Fruit fly (Drosophila melanogaster) whole organism, embryonic: ENCODE data around the gene mRpL3.
A peak's percentile ranks its signal among the peaks of the same experiment; 100 is the strongest.

Experiments
- ATbp ChIP-seq: fragments of 200-800 bp; sonication (Bioruptor generic); optimal IDR thresholded peaks from 2 replicates; lab custom pipeline; 2017; ENCODE audit warnings: missing biosample characterization, mild to moderate bottlenecking, missing genetic modification characterization, missing genetic modification reagents
- CG10147 ChIP-seq: fragments of 200-800 bp; sonication (Bioruptor generic); optimal IDR thresholded peaks from 2 replicates; lab custom pipeline; 2019; ENCODE audit warnings: missing biosample characterization, mild to moderate bottlenecking, missing genetic modification characterization, moderate library complexity
- CG12659 ChIP-seq: fragments of 200-800 bp; sonication (Bioruptor generic); optimal IDR thresholded peaks from 3 replicates; lab custom pipeline; 2017; ENCODE audit warnings: mild to moderate bottlenecking, missing biosample characterization, missing genetic modification reagents, missing genetic modification characterization
- CG12769 ChIP-seq: fragments of 200-800 bp; sonication (Bioruptor generic); optimal IDR thresholded peaks from 2 replicates; lab custom pipeline; 2019; ENCODE audit warnings: missing biosample characterization, mild to moderate bottlenecking, missing genetic modification characterization, moderate library complexity
- CG13287 ChIP-seq: fragments of 200-800 bp; sonication (Bioruptor generic); IDR thresholded peaks from 2 replicates; pipeline ENCODE4 v1.3.6; 2022; ENCODE audit warnings: missing biosample characterization, missing genetic modification characterization; ENCODE audit not compliant: partially characterized antibody
- CG14667 ChIP-seq: fragments of 200-800 bp; sonication (Bioruptor generic); IDR thresholded peaks from 2 replicates; pipeline ENCODE4 v1.3.6; 2022; ENCODE audit warnings: missing biosample characterization, missing genetic modification characterization
- CG17568 ChIP-seq: fragments of 200-800 bp; sonication (Bioruptor generic); optimal IDR thresholded peaks from 2 replicates; lab custom pipeline; 2018; ENCODE audit warnings: missing biosample characterization, mild to moderate bottlenecking, missing genetic modification characterization, moderate library complexity
- CG18011 ChIP-seq: fragments of 200-800 bp; sonication (Bioruptor generic); optimal IDR thresholded peaks from 2 replicates; lab custom pipeline; 2017; ENCODE audit warnings: missing biosample characterization, missing genetic modification characterization, mild to moderate bottlenecking, moderate library complexity, missing genotype
- CG18764 ChIP-seq: fragments of 200-800 bp; sonication (Bioruptor generic); optimal IDR thresholded peaks from 3 replicates; lab custom pipeline; 2016; ENCODE audit warnings: missing biosample characterization, missing genetic modification characterization
- CG30020 ChIP-seq: fragments of 200-800 bp; optimal IDR thresholded peaks from 2 replicates; lab custom pipeline; 2019; ENCODE audit warnings: missing biosample characterization, mild to moderate bottlenecking, missing genetic modification characterization, moderate library complexity
- CG31365 ChIP-seq: fragments of 200-800 bp; sonication (Bioruptor generic); optimal IDR thresholded peaks from 2 replicates; lab custom pipeline; 2018; ENCODE audit warnings: missing biosample characterization, mild to moderate bottlenecking, missing genetic modification characterization
- CG32532 ChIP-seq: fragments of 200-800 bp; sonication (Bioruptor generic); IDR thresholded peaks from 2 replicates; pipeline ENCODE4 v1.3.6; 2022; ENCODE audit warnings: missing biosample characterization, missing genetic modification characterization
- CG42726 ChIP-seq: fragments of 200-800 bp; sonication (Bioruptor generic); IDR thresholded peaks from 2 replicates; pipeline ENCODE4 v1.3.6; 2022; ENCODE audit warnings: missing biosample characterization, missing genetic modification characterization; ENCODE audit not compliant: partially characterized antibody
- CG4282 ChIP-seq: fragments of 200-800 bp; sonication (Bioruptor generic); optimal IDR thresholded peaks from 2 replicates; lab custom pipeline; 2016; ENCODE audit warnings: missing biosample characterization, missing genetic modification characterization
- CG43689 ChIP-seq: fragments of 200-800 bp; sonication (Bioruptor generic); IDR thresholded peaks from 2 replicates; pipeline ENCODE4 v1.3.6; 2022; ENCODE audit warnings: missing biosample characterization, missing genetic modification characterization
- CG4617 ChIP-seq: fragments of 200-800 bp; sonication (Bioruptor generic); optimal IDR thresholded peaks from 3 replicates; lab custom pipeline; 2016; ENCODE audit warnings: missing biosample characterization, missing genetic modification characterization, borderline replicate concordance
- CG6175 ChIP-seq: fragments of 200-800 bp; sonication (Bioruptor generic); IDR thresholded peaks from 3 replicates; pipeline ENCODE4 v1.3.6; 2022; ENCODE audit warnings: missing biosample characterization, missing genetic modification characterization
- CG6254 ChIP-seq: fragments of 200-800 bp; sonication (Bioruptor generic); optimal IDR thresholded peaks from 3 replicates; lab custom pipeline; 2017; ENCODE audit warnings: mild to moderate bottlenecking, missing biosample characterization, missing genetic modification reagents, missing genetic modification characterization
- CG7839 ChIP-seq: fragments of 200-800 bp; sonication (Bioruptor generic); optimal IDR thresholded peaks from 3 replicates; lab custom pipeline; 2018; ENCODE audit warnings: missing biosample characterization, mild to moderate bottlenecking, missing genetic modification characterization, moderate library complexity
- CG8281 ChIP-seq: fragments of 200-800 bp; sonication (Bioruptor generic); optimal IDR thresholded peaks from 2 replicates; lab custom pipeline; 2018; ENCODE audit warnings: missing biosample characterization, mild to moderate bottlenecking, missing genetic modification characterization, moderate library complexity
- CG9817 ChIP-seq: fragments of 200-800 bp; sonication (Bioruptor generic); optimal IDR thresholded peaks from 2 replicates; lab custom pipeline; 2018; ENCODE audit warnings: missing biosample characterization, mild to moderate bottlenecking, missing genetic modification characterization, moderate library complexity
- CG9932 ChIP-seq: fragments of 200-800 bp; sonication (Bioruptor generic); IDR thresholded peaks from 2 replicates; pipeline ENCODE4 v1.3.6; 2022; ENCODE audit warnings: missing biosample characterization, missing genetic modification characterization
- Camta ChIP-seq: fragments of 200-800 bp; sonication (Bioruptor generic); optimal IDR thresholded peaks from 2 replicates; lab custom pipeline; 2016; ENCODE audit warnings: missing biosample characterization, missing genetic modification characterization
- CoRest ChIP-seq: fragments of 200-800 bp; sonication (Bioruptor generic); optimal IDR thresholded peaks from 3 replicates; lab custom pipeline; 2018; ENCODE audit warnings: missing biosample characterization, mild to moderate bottlenecking, missing genetic modification characterization, moderate library complexity
- Deaf1 ChIP-seq: fragments of 200-800 bp; optimal IDR thresholded peaks from 3 replicates; lab custom pipeline; 2019; ENCODE audit warnings: missing biosample characterization, mild to moderate bottlenecking, missing genetic modification characterization, moderate library complexity
- E2f1 ChIP-seq: fragments of 200-800 bp; sonication (Bioruptor generic); IDR thresholded peaks from 2 replicates; pipeline ENCODE4 v1.3.6; 2022; ENCODE audit warnings: missing biosample characterization, missing genetic modification characterization
- Ets97D ChIP-seq: fragments of 200-800 bp; sonication (Bioruptor generic); optimal IDR thresholded peaks from 3 replicates; lab custom pipeline; 2016; ENCODE audit warnings: missing biosample characterization, missing genetic modification characterization
- Gug ChIP-seq: fragments of 200-800 bp; sonication (Bioruptor generic); IDR thresholded peaks from 4 replicates; pipeline ENCODE4 v1.3.6; 2022; ENCODE audit warnings: missing biosample characterization, missing genetic modification characterization
- Hey ChIP-seq: fragments of 200-800 bp; sonication (Bioruptor generic); optimal IDR thresholded peaks from 3 replicates; lab custom pipeline; 2018; ENCODE audit warnings: missing biosample characterization, mild to moderate bottlenecking, missing genetic modification characterization
- Hsf ChIP-seq: fragments of 200-800 bp; sonication (Bioruptor generic); optimal IDR thresholded peaks from 3 replicates; lab custom pipeline; 2016; ENCODE audit warnings: missing biosample characterization, missing genetic modification characterization
- Mad ChIP-seq: fragments of 200-800 bp; sonication (Bioruptor generic); optimal IDR thresholded peaks from 2 replicates; lab custom pipeline; 2016; ENCODE audit warnings: missing biosample characterization, missing genetic modification characterization
- Mes4 ChIP-seq: fragments of 200-800 bp; sonication (Bioruptor generic); optimal IDR thresholded peaks from 2 replicates; lab custom pipeline; 2016; ENCODE audit warnings: missing biosample characterization, missing genetic modification characterization
- Nf-YC ChIP-seq: fragments of 200-800 bp; optimal IDR thresholded peaks from 3 replicates; lab custom pipeline; 2019; ENCODE audit warnings: missing biosample characterization, mild to moderate bottlenecking, missing genetic modification characterization, moderate library complexity
- Optix ChIP-seq: fragments of 200-800 bp; sonication (Bioruptor generic); IDR thresholded peaks from 3 replicates; pipeline ENCODE4 v1.3.6; 2022; ENCODE audit warnings: missing biosample characterization, missing genetic modification characterization
- Stat92E ChIP-seq, 3 experiments: fragments of >200 bp in 2 of 3; fragments of 200-800 bp in 1 of 3; sonication (Bioruptor generic) in 1 of 3; optimal IDR thresholded peaks; 2 replicates each; lab custom pipeline; 2017 to 2019; ENCODE audit warnings: missing biosample characterization in 3 of 3, missing genetic modification characterization in 3 of 3, mild to moderate bottlenecking in 1 of 3, moderate library complexity in 1 of 3
- bbx ChIP-seq: fragments of 200-800 bp; sonication (Bioruptor generic); IDR thresholded peaks from 2 replicates; pipeline ENCODE4 v1.3.6; 2022; ENCODE audit warnings: missing biosample characterization, missing genetic modification characterization; ENCODE audit not compliant: partially characterized antibody
- btn ChIP-seq: fragments of 200-800 bp; sonication (Bioruptor generic); optimal IDR thresholded peaks from 2 replicates; lab custom pipeline; 2016; ENCODE audit warnings: missing biosample characterization, missing genetic modification characterization
- dpn ChIP-seq, 2 experiments: fragments of 200-800 bp; sonication (Bioruptor generic); optimal IDR thresholded peaks; 3 replicates each; lab custom pipeline; 2016; ENCODE audit warnings: missing biosample characterization in 2 of 2, missing genetic modification characterization in 2 of 2
- hth ChIP-seq: fragments of >200 bp; optimal IDR thresholded peaks from 2 replicates; lab custom pipeline; 2017; ENCODE audit warnings: inconsistent platforms
- kni ChIP-seq: fragments of 200-800 bp; sonication (Bioruptor generic); optimal IDR thresholded peaks from 3 replicates; lab custom pipeline; 2017; ENCODE audit warnings: mild to moderate bottlenecking, missing biosample characterization, missing genetic modification reagents, missing genetic modification characterization
- lmd ChIP-seq: fragments of 200-800 bp; sonication (Bioruptor generic); IDR thresholded peaks from 2 replicates; pipeline ENCODE4 v1.3.6; 2022; ENCODE audit warnings: missing biosample characterization, missing genetic modification characterization
- pho ChIP-seq: fragments of 200-800 bp; sonication (Bioruptor generic); optimal IDR thresholded peaks from 2 replicates; lab custom pipeline; 2016; ENCODE audit warnings: missing biosample characterization, missing genetic modification characterization
- pnt ChIP-seq: fragments of 200-800 bp; sonication (Bioruptor generic); optimal IDR thresholded peaks from 3 replicates; lab custom pipeline; 2016; ENCODE audit warnings: missing biosample characterization, missing genetic modification characterization
- repo ChIP-seq: fragments of 200-800 bp; sonication (Bioruptor generic); optimal IDR thresholded peaks from 2 replicates; lab custom pipeline; 2016; ENCODE audit warnings: missing biosample characterization, missing genetic modification characterization
- run ChIP-seq: fragments of 200-800 bp; sonication (Bioruptor generic); optimal IDR thresholded peaks from 3 replicates; lab custom pipeline; 2018; ENCODE audit warnings: missing biosample characterization, mild to moderate bottlenecking, missing genetic modification characterization
- sqz ChIP-seq: fragments of 200-800 bp; sonication (Bioruptor generic); optimal IDR thresholded peaks from 3 replicates; lab custom pipeline; 2018; ENCODE audit warnings: missing biosample characterization, mild to moderate bottlenecking, missing genetic modification characterization
- tin ChIP-seq: fragments of 200-800 bp; sonication (Bioruptor generic); optimal IDR thresholded peaks from 3 replicates; lab custom pipeline; 2016; ENCODE audit warnings: missing biosample characterization, missing genetic modification characterization
- toy ChIP-seq: fragments of 200-800 bp; sonication (Bioruptor generic); IDR thresholded peaks from 2 replicates; pipeline ENCODE4 v1.3.6; 2022; ENCODE audit warnings: missing biosample characterization, missing genetic modification characterization
- vvl ChIP-seq: fragments of 200-800 bp; sonication (Bioruptor generic); IDR thresholded peaks from 2 replicates; pipeline ENCODE4 v1.3.6; 2022; ENCODE audit warnings: missing biosample characterization, missing genetic modification characterization

mRpL3 gene

dm6 chrX:15740288-15740726, 20.7 kb upstream of the mRpL3 start (continued):
- TF ChIP-seq ATbp (GFP tag; lab: Kevin White, UChicago) (peak; percentile 64), Stat92E (GFP tag; optimal IDR thresholded peaks at IDR 0.05; lab: Kevin White, UChicago) (no peak), toy (0 out of 2 replicates have a peak, but pooled peaks have one; percentile 40), CG18764 (GFP tag; lab: Kevin White, UChicago) (peak; percentile 45), CG8281 (tag; lab: Kevin White, UChicago) (peak; percentile 44), CG31365 (peak; percentile 52), CG10147 (GFP tag; lab: Kevin White, UChicago) (peak; percentile 70), CG4282 (GFP tag; lab: Kevin White, UChicago) (no peak), btn (GFP tag; lab: Kevin White, UChicago) (no peak), pho (GFP tag; lab: Kevin White, UChicago) (peak; percentile 69), hth (lab: Kevin White, UChicago) (no peak), CG30020 (tag; lab: Kevin White, UChicago) (no peak), Ets97D (GFP tag; lab: Kevin White, UChicago) (no peak), vvl (peak; percentile 84), CoRest (peak; percentile 71), CG12659 (GFP tag; lab: Kevin White, UChicago) (peak; percentile 78), kni (GFP tag; lab: Kevin White, UChicago) (no peak), CG43689 (GFP tag; lab: Robert Waterston, UW) (peak; percentile 59), Mad (GFP tag; lab: Kevin White, UChicago) (peak; percentile 52), CG12769 (tag; lab: Kevin White, UChicago) (peak; percentile 87), E2f1 (peak; percentile 72), CG18011 (GFP tag; lab: Kevin White, UChicago) (peak; percentile 48), Mes4 (GFP tag; lab: Kevin White, UChicago) (no peak), CG7839 (tag; lab: Kevin White, UChicago) (peak; percentile 77), Hsf (peak; percentile 67), repo (GFP tag; lab: Kevin White, UChicago) (no peak), sqz (GFP tag; lab: Kevin White, UChicago) (no peak), tin (GFP tag; lab: Kevin White, UChicago) (peak; percentile 49), CG32532 (GFP tag; lab: Robert Waterston, UW) (peak; percentile 89), CG42726 (no peak), Deaf1 (tag; lab: Kevin White, UChicago) (peak; percentile 77), pnt (no peak), CG6254 (GFP tag; lab: Kevin White, UChicago) (peak; percentile 0), Nf-YC (tag; lab: Kevin White, UChicago) (peak; percentile 43), lmd (GFP tag; lab: Robert Waterston, UW) (peak; percentile 71; the same call in 1 of the 2 replicates), dpn (GFP tag; optimal IDR thresholded peaks at IDR 0.05; lab: Kevin White, UChicago) (peak; percentile 54 to 65), CG14667 (peak; percentile 60), run (tag; lab: Kevin White, UChicago) (no peak), bbx (GFP tag; lab: Robert Waterston, UW) (no peak), CG6175 (peak; percentile 67; the same call in 2 of the 3 replicates), CG9932 (GFP tag; lab: Robert Waterston, UW) (peak; percentile 87), CG4617 (GFP tag; lab: Kevin White, UChicago) (no peak), Camta (peak; percentile 20), Gug (GFP tag; lab: Robert Waterston, UW) (peak; percentile 64; the same call in 3 of the 4 replicates), CG13287 (no peak), Optix (GFP tag; lab: Robert Waterston, UW) (0 out of 3 replicates have a peak, but pooled peaks have one; percentile 16), Hey (tag; lab: Kevin White, UChicago) (peak; percentile 57), CG17568 (no peak), CG9817 (tag; lab: Kevin White, UChicago) (peak; percentile 69)
